Fruit fly (Drosophila melanogaster): ENCODE measurements around the gene CG13280.

dm6 chr2L:16799496-16799895, 21.4 kb downstream of the CG13280 start:
- TF ChIP-seq CTCF (optimal IDR thresholded peaks at IDR 0.05) (no peak), CG8478 (optimal IDR thresholded peaks at IDR 0.05) (no peak)
